Fruit fly (Drosophila melanogaster) whole organism, pupa: Measurements from ENCODE around the gene Mur29B.

Experiments
- CG32121 ChIP-seq: fragments of 200-800 bp; sonication (Bioruptor generic); IDR thresholded peaks from 2 replicates; pipeline ENCODE4 v1.3.6; 2022; ENCODE audit warnings: missing biosample characterization, missing genetic modification characterization
- CG8159 ChIP-seq: fragments of 200-800 bp; sonication (Bioruptor generic); optimal IDR thresholded peaks from 3 replicates; lab custom pipeline; 2018; ENCODE audit warnings: missing biosample characterization, mild to moderate bottlenecking, missing genetic modification characterization, moderate library complexity
- D1 ChIP-seq: fragments of 200-800 bp; sonication (Bioruptor generic); optimal IDR thresholded peaks from 2 replicates; lab custom pipeline; 2018; ENCODE audit warnings: missing biosample characterization, mild to moderate bottlenecking, missing genetic modification characterization, moderate library complexity
- Pif1B ChIP-seq: fragments of 200-800 bp; sonication (Bioruptor generic); optimal IDR thresholded peaks from 3 replicates; lab custom pipeline; 2016; ENCODE audit warnings: missing biosample characterization, missing genetic modification characterization

- no peak for TF ChIP-seq CG8159 (tag; lab: Kevin White, UChicago)
- no peak for TF ChIP-seq Pif1B (GFP tag; lab: Kevin White, UChicago)
- no peak for TF ChIP-seq D1 (tag; lab: Kevin White, UChicago)
- no peak for TF ChIP-seq CG32121
Measured at dm6 chr2L:8355419-8355818, 3.4 kb downstream of the Mur29B start.
